Worm (Caenorhabditis elegans): Measurements from ENCODE around the gene srd-27.

DNA sequence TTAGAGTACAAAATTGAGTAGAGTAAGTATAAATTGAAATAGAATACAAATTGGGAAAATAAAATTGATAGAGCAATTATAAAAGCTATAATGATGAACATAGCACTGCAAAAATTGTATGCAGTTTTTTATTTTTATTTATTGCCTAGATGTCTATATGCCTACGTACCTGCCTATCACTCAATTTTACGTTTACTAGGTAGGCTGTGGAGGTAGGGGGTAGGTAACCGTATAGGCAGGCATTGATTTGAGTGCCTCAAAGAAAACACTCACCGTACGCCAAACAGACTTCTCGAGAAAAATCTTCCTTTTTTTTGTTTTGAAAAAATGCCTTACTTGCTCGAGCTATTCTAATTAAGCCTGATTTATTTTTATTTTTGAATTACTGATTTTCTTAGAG, 28.4 kb downstream of the srd-27 start, which contains the start of gene srbc-56:
- no peak for TF ChIP-seq ztf-11 (tag; optimal IDR thresholded peaks at IDR 0.05)
- TF ChIP-seq nhr-12 (tag; optimal IDR thresholded peaks at IDR 0.05), result no peak
- no peak for TF ChIP-seq blmp-1 (tag; optimal IDR thresholded peaks at IDR 0.05)
- no peak for TF ChIP-seq lin-13 (tag; optimal IDR thresholded peaks at IDR 0.05)
- TF ChIP-seq mab-5 (tag; optimal IDR thresholded peaks at IDR 0.05), result no peak
- TF ChIP-seq lin-32 (GFP tag; optimal IDR thresholded peaks at IDR 0.05), result no peak
- TF ChIP-seq ceh-39 (tag; optimal IDR thresholded peaks at IDR 0.05), result no peak
- TF ChIP-seq nhr-76 (tag; optimal IDR thresholded peaks at IDR 0.05), result no peak
- TF ChIP-seq elt-3 (tag; optimal IDR thresholded peaks at IDR 0.05), result no peak
- TF ChIP-seq mep-1 (tag; optimal IDR thresholded peaks at IDR 0.05), result no peak
- TF ChIP-seq snpc-4 (tag; optimal IDR thresholded peaks at IDR 0.05), result no peak
- TF ChIP-seq nhr-28 (tag; optimal IDR thresholded peaks at IDR 0.05), result no peak
- no peak for TF ChIP-seq ceh-83 (GFP tag; optimal IDR thresholded peaks at IDR 0.05)
- TF ChIP-seq lsy-2 (tag; optimal IDR thresholded peaks at IDR 0.05), result no peak
